Fruit fly (Drosophila melanogaster) whole organism, adult: ENCODE measurements around the gene ifc.

Experiments
- CG11617 ChIP-seq: fragments of 200-800 bp; sonication (Bioruptor generic); optimal IDR thresholded peaks from 2 replicates; lab custom pipeline; 2017; ENCODE audit warnings: mild to moderate bottlenecking, missing biosample characterization, missing genetic modification reagents, missing genetic modification characterization
- CG12768 ChIP-seq: fragments of 200-800 bp; sonication (Bioruptor generic); optimal IDR thresholded peaks from 2 replicates; lab custom pipeline; 2017; ENCODE audit warnings: missing biosample characterization, missing genetic modification characterization, mild to moderate bottlenecking, moderate library complexity, missing genetic modification reagents
- CG1620 ChIP-seq: fragments of 200-800 bp; sonication (Bioruptor generic); optimal IDR thresholded peaks from 2 replicates; lab custom pipeline; 2016; ENCODE audit warnings: missing biosample characterization, missing genetic modification characterization
- CG33017 ChIP-seq: fragments of 200-800 bp; sonication (Bioruptor generic); optimal IDR thresholded peaks from 2 replicates; lab custom pipeline; 2018; ENCODE audit warnings: missing biosample characterization, mild to moderate bottlenecking, missing genetic modification characterization, moderate library complexity
- CG5204 ChIP-seq: fragments of 200-800 bp; sonication (Bioruptor generic); optimal IDR thresholded peaks from 2 replicates; lab custom pipeline; 2016; ENCODE audit warnings: missing biosample characterization, missing genetic modification characterization
- CG7045 ChIP-seq: fragments of 200-800 bp; sonication (Bioruptor generic); optimal IDR thresholded peaks from 2 replicates; lab custom pipeline; 2017; ENCODE audit warnings: missing biosample characterization, mild to moderate bottlenecking, missing genetic modification characterization
- Clk ChIP-seq: fragments of 200-800 bp; sonication (Bioruptor generic); optimal IDR thresholded peaks from 2 replicates; lab custom pipeline; 2017; ENCODE audit warnings: missing biosample characterization, missing genetic modification characterization
- Crg-1 ChIP-seq: fragments of 200-800 bp; sonication (Bioruptor generic); optimal IDR thresholded peaks from 2 replicates; lab custom pipeline; 2016; ENCODE audit warnings: missing biosample characterization, missing genetic modification characterization
- Mnt ChIP-seq: fragments of 200-800 bp; sonication (Bioruptor generic); optimal IDR thresholded peaks from 2 replicates; lab custom pipeline; 2016; ENCODE audit warnings: missing biosample characterization, mild to moderate bottlenecking, missing genetic modification characterization
- cic ChIP-seq: fragments of 200-800 bp; sonication (Bioruptor generic); optimal IDR thresholded peaks from 2 replicates; lab custom pipeline; 2017; ENCODE audit warnings: missing biosample characterization, mild to moderate bottlenecking, missing genetic modification characterization, moderate library complexity
- kay ChIP-seq: fragments of 200-800 bp; sonication (Bioruptor generic); peaks from one replicate; lab custom pipeline; 2016; ENCODE audit warnings: missing biosample characterization, missing genetic modification characterization, borderline replicate concordance
- ovo ChIP-seq: fragments of 200-800 bp; sonication (Bioruptor generic); optimal IDR thresholded peaks from 2 replicates; lab custom pipeline; 2016; ENCODE audit warnings: missing biosample characterization, missing genetic modification characterization
- toe ChIP-seq: fragments of 200-800 bp; sonication (Bioruptor generic); optimal IDR thresholded peaks from 2 replicates; lab custom pipeline; 2016; ENCODE audit warnings: missing biosample characterization, missing genetic modification characterization

dm6 chr2L:5982334-5982987 is 3.7 kb upstream of the ifc start:
- TF ChIP-seq ovo (GFP tag; lab: Kevin White, UChicago), result peak; percentile 85
- no peak for TF ChIP-seq kay (GFP tag; lab: Kevin White, UChicago)
- TF ChIP-seq CG33017 (tag; lab: Kevin White, UChicago), result no peak
- peak; percentile 80 for TF ChIP-seq cic
- TF ChIP-seq Crg-1 (GFP tag; lab: Kevin White, UChicago), result peak; percentile 76
- TF ChIP-seq toe, result peak; percentile 36
- TF ChIP-seq CG11617 (GFP tag; lab: Kevin White, UChicago), result peak; percentile 46
- peak; percentile 87 for TF ChIP-seq CG1620 (GFP tag; lab: Kevin White, UChicago)
- peak; percentile 64 for TF ChIP-seq Clk (GFP tag; lab: Kevin White, UChicago)
- peak; percentile 40 for TF ChIP-seq CG7045 (GFP tag; lab: Kevin White, UChicago)
- peak; percentile 60 for TF ChIP-seq CG5204 (GFP tag; lab: Kevin White, UChicago)
- TF ChIP-seq CG12768 (GFP tag; lab: Kevin White, UChicago), result no peak
- peak; percentile 52 for TF ChIP-seq Mnt (GFP tag; lab: Kevin White, UChicago)
